Worm (Caenorhabditis elegans) whole organism, L4 larva: ENCODE results near the gene Y52D5A.2.
A peak's percentile ranks its signal among the peaks of the same experiment; 100 is the strongest.
"Not testable (repeated sequence)": the region's sequence is repeated elsewhere in the genome, so short reads cannot be mapped to it uniquely, and the experiment has no call there.

Experiments used
- D1046.2 ChIP-seq: fragments of 200-800 bp; sonication (Bioruptor generic); IDR thresholded peaks from 2 replicates; pipeline ENCODE4 v1.3.6; 2022; ENCODE audit warnings: missing genetic modification characterization, missing compliant biosample characterization
- F37D6.2 ChIP-seq: sonication (generic microtip); optimal IDR thresholded peaks from 2 replicates; lab custom pipeline; 2016; ENCODE audit warnings: mild to moderate bottlenecking, missing genetic modification characterization, missing compliant biosample characterization
- T26A8.4 ChIP-seq: fragments of 200-800 bp; sonication (Bioruptor generic); IDR thresholded peaks from 2 replicates; pipeline ENCODE4 v1.3.6; 2022; ENCODE audit warnings: missing genetic modification characterization, missing compliant biosample characterization
- Y105C5A.15 ChIP-seq: fragments of 200-800 bp; sonication (Bioruptor generic); IDR thresholded peaks from 2 replicates; pipeline ENCODE4 v1.3.6; 2022; ENCODE audit warnings: missing genetic modification characterization, missing compliant biosample characterization
- Y48G9A.11 ChIP-seq: fragments of 200-800 bp; sonication (Bioruptor generic); IDR thresholded peaks from 2 replicates; pipeline ENCODE4 v1.3.6; 2022; ENCODE audit warnings: missing genetic modification reagents, missing genetic modification characterization, missing compliant biosample characterization
- ZK546.5 ChIP-seq, 2 experiments: sonication (generic microtip); optimal IDR thresholded peaks; 2 replicates each; lab custom pipeline; 2017; ENCODE audit warnings: missing biosample characterization in 2 of 2, missing genetic modification characterization in 2 of 2
- aha-1 ChIP-seq: fragments of 150-350 bp; peaks from one replicate; lab custom pipeline; 2014; ENCODE audit warnings: missing biosample characterization, missing genetic modification characterization
- ceh-32 ChIP-seq: sonication (generic microtip); optimal IDR thresholded peaks from 2 replicates; lab custom pipeline; 2016; ENCODE audit warnings: mild to moderate bottlenecking, missing genetic modification characterization, missing compliant biosample characterization; ENCODE audit not compliant: poor library complexity
- ceh-62 ChIP-seq: sonication (generic microtip); optimal IDR thresholded peaks from 2 replicates; lab custom pipeline; 2017; ENCODE audit warnings: missing biosample characterization, missing genetic modification characterization
- cey-2 ChIP-seq: sonication (generic microtip); optimal IDR thresholded peaks from 3 replicates; lab custom pipeline; 2017; ENCODE audit warnings: missing genetic modification characterization, mild to moderate bottlenecking, missing compliant biosample characterization, antibody characterized with exemption, borderline replicate concordance; ENCODE audit not compliant: insufficient read depth
- ctbp-1 ChIP-seq: fragments of 200-800 bp; sonication (Bioruptor generic); IDR thresholded peaks from 2 replicates; pipeline ENCODE4 v1.3.6; 2022; ENCODE audit warnings: missing genetic modification reagents, missing genetic modification characterization, missing compliant biosample characterization
- duxl-1 ChIP-seq: sonication (generic microtip); optimal IDR thresholded peaks from 2 replicates; lab custom pipeline; 2016; ENCODE audit warnings: mild to moderate bottlenecking, missing genetic modification characterization, moderate library complexity, missing compliant biosample characterization; ENCODE audit not compliant: poor library complexity
- dve-1 ChIP-seq: sonication (generic microtip); optimal IDR thresholded peaks from 2 replicates; lab custom pipeline; 2017; ENCODE audit warnings: antibody characterized with exemption, mild to moderate bottlenecking, missing genetic modification characterization, missing compliant biosample characterization; ENCODE audit not compliant: insufficient read depth
- fkh-10 ChIP-seq: fragments of 150-350 bp; optimal IDR thresholded peaks from 2 replicates; lab custom pipeline; 2014; ENCODE audit warnings: missing biosample characterization, missing genetic modification reagents, missing genetic modification characterization
- gei-8 ChIP-seq: fragments of 200-800 bp; sonication (Bioruptor generic); optimal IDR thresholded peaks from 2 replicates; lab custom pipeline; 2018; ENCODE audit warnings: mild to moderate bottlenecking, missing genetic modification characterization, missing compliant biosample characterization
- lim-7 ChIP-seq: fragments of 200-800 bp; sonication (Bioruptor generic); IDR thresholded peaks from 2 replicates; pipeline ENCODE4 v1.3.6; 2022; ENCODE audit warnings: missing genetic modification characterization, missing compliant biosample characterization
- lin-29 ChIP-seq: fragments of 200-800 bp; sonication (Bioruptor generic); IDR thresholded peaks from 2 replicates; pipeline ENCODE4 v1.3.6; 2022; ENCODE audit warnings: missing genetic modification reagents, missing genetic modification characterization, missing compliant biosample characterization
- lin-39 ChIP-seq: fragments of 150-350 bp; optimal IDR thresholded peaks from 2 replicates; lab custom pipeline; 2014; ENCODE audit warnings: missing biosample characterization, missing genetic modification reagents, missing genetic modification characterization
- madf-5 ChIP-seq, 2 experiments: fragments of 200-800 bp; sonication (Bioruptor generic); IDR thresholded peaks; 2 replicates each; pipeline ENCODE4 v1.3.6; 2022; ENCODE audit warnings: missing compliant biosample characterization in 2 of 2, missing genetic modification characterization in 2 of 2
- madf-9 ChIP-seq: fragments of 200-800 bp; sonication (Bioruptor generic); conservative IDR thresholded peaks from 2 replicates; pipeline ENCODE4 v1.3.6; 2022; ENCODE audit warnings: missing genetic modification reagents, missing genetic modification characterization, missing compliant biosample characterization
- mes-2 ChIP-seq: sonication (generic microtip); optimal IDR thresholded peaks from 2 replicates; lab custom pipeline; 2016; ENCODE audit warnings: missing genotype, mild to moderate bottlenecking, missing genetic modification characterization, missing compliant biosample characterization; ENCODE audit not compliant: poor library complexity, severe bottlenecking
- nhr-102 ChIP-seq: sonication (generic microtip); optimal IDR thresholded peaks from 2 replicates; lab custom pipeline; 2016; ENCODE audit warnings: mild to moderate bottlenecking, missing genetic modification characterization, moderate library complexity, missing compliant biosample characterization
- nhr-111 ChIP-seq: fragments of 200-800 bp; sonication (Bioruptor generic); optimal IDR thresholded peaks from 2 replicates; lab custom pipeline; 2018; ENCODE audit warnings: mild to moderate bottlenecking, missing genetic modification characterization, missing compliant biosample characterization
- nhr-41 ChIP-seq: fragments of 200-800 bp; sonication (Bioruptor generic); IDR thresholded peaks from 2 replicates; pipeline ENCODE4 v1.3.6; 2022; ENCODE audit warnings: missing genetic modification reagents, missing genetic modification characterization, missing compliant biosample characterization
- nhr-42 ChIP-seq: fragments of 200-800 bp; sonication (Bioruptor generic); IDR thresholded peaks from 2 replicates; pipeline ENCODE4 v1.3.6; 2022; ENCODE audit warnings: missing genetic modification characterization, missing compliant biosample characterization
- nhr-48 ChIP-seq: sonication (generic microtip); optimal IDR thresholded peaks from 2 replicates; lab custom pipeline; 2016; ENCODE audit warnings: mild to moderate bottlenecking, missing genetic modification characterization, missing compliant biosample characterization
- nhr-76 ChIP-seq: fragments of 150-350 bp; optimal IDR thresholded peaks from 2 replicates; lab custom pipeline; 2014; ENCODE audit warnings: missing biosample characterization, missing genetic modification characterization
- nhr-77 ChIP-seq: fragments of 150-350 bp; optimal IDR thresholded peaks from 2 replicates; lab custom pipeline; 2014; ENCODE audit warnings: missing biosample characterization, missing genetic modification characterization
- pha-4 ChIP-seq, 2 experiments: fragments of 150-350 bp in 1 of 2; fragments of 200-800 bp in 1 of 2; sonication (Bioruptor generic) in 1 of 2; IDR thresholded peaks in 1 of 2; optimal IDR thresholded peaks in 1 of 2; 2 replicates each; pipeline versions ENCODE4 v1.3.6 to Lab custom; 2014 to 2022; ENCODE audit warnings: missing genetic modification characterization in 2 of 2, missing genetic modification reagents in 2 of 2, missing biosample characterization in 1 of 2, missing compliant biosample characterization in 1 of 2
- php-3 ChIP-seq: fragments of 200-800 bp; sonication (Bioruptor generic); IDR thresholded peaks from 2 replicates; pipeline ENCODE4 v1.3.6; 2022; ENCODE audit warnings: missing genetic modification reagents, missing genetic modification characterization, missing compliant biosample characterization
- pqm-1 ChIP-seq: sonication (generic microtip); optimal IDR thresholded peaks from 2 replicates; lab custom pipeline; 2017; ENCODE audit warnings: missing biosample characterization, missing genetic modification characterization
- spr-3 ChIP-seq: fragments of 200-800 bp; sonication (Bioruptor generic); optimal IDR thresholded peaks from 2 replicates; lab custom pipeline; 2018; ENCODE audit warnings: mild to moderate bottlenecking, missing genetic modification characterization, missing compliant biosample characterization
- tag-97 ChIP-seq: fragments of 200-800 bp; sonication (Bioruptor generic); IDR thresholded peaks from 2 replicates; pipeline ENCODE4 v1.3.6; 2022; ENCODE audit warnings: missing genetic modification characterization, missing compliant biosample characterization
- zfp-3 ChIP-seq: fragments of 200-800 bp; sonication (Bioruptor generic); conservative IDR thresholded peaks from 2 replicates; pipeline ENCODE4 v1.3.6; 2022; ENCODE audit warnings: missing genetic modification reagents, missing genetic modification characterization, missing compliant biosample characterization
- zip-11 ChIP-seq: fragments of 200-800 bp; sonication (Bioruptor generic); IDR thresholded peaks from 2 replicates; pipeline ENCODE4 v1.3.6; 2022; ENCODE audit warnings: missing genetic modification characterization, missing compliant biosample characterization
- zip-2 ChIP-seq: fragments of 150-350 bp; optimal IDR thresholded peaks from 2 replicates; lab custom pipeline; 2014; ENCODE audit warnings: missing biosample characterization, missing genetic modification characterization
- ztf-7 ChIP-seq: fragments of 150-350 bp; optimal IDR thresholded peaks from 2 replicates; lab custom pipeline; 2014; ENCODE audit warnings: missing biosample characterization, missing genetic modification characterization

Y52D5A.2 gene

DNA sequence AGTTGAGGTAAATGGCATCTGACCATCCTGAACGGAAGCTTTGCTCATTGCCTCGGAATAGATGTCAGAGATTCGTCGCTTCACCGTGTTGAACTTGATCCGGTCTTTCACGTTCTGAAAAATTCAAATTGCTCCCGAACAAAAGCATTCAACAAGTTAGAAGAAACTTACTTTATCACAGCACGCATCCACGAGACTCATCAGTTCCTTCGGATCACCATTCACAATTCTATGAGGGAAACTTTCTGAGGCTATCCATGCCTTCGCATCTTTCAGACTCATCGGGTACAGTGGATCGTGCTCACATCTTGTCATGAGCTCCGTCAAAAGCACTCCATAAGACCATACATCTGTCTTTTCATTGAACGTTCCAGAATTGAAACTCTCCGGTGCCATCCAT is 1.5 kb downstream of the Y52D5A.2 start:
- TF ChIP-seq F37D6.2: no peak
- TF ChIP-seq aha-1 (tag; lab: Kevin White, UChicago): peak; percentile 92

DNA sequence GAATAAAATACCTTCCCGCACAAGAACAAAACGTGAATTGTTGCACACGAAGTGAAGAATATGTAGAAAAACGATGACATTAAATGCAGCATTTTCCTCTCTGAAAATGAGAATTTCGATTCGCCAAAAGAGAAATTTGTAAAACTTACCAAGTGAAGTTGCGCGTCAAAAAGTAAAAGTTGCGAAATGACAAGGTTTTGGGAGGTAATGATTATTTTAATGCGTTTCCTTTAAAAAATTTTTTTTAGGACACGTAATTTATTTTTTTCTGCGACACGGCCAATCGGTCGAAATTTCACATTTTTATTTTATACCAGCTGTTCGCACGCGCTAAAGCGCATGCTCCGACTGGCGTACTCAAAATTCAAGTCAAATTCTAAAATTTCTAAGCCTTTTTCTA is 8.3 kb downstream of the Y52D5A.2 start, which contains the start of gene Y4C6A.3:
Gene Y4C6A.3, minus strand, starts transcription at position 101 of the 400 bp plus-strand sequence.
- not testable (repeated sequence) for TF ChIP-seq nhr-102 (tag; lab: Kevin White, UChicago); D1046.2; zip-11 (GFP tag; lab: Robert Waterston, UW)

DNA sequence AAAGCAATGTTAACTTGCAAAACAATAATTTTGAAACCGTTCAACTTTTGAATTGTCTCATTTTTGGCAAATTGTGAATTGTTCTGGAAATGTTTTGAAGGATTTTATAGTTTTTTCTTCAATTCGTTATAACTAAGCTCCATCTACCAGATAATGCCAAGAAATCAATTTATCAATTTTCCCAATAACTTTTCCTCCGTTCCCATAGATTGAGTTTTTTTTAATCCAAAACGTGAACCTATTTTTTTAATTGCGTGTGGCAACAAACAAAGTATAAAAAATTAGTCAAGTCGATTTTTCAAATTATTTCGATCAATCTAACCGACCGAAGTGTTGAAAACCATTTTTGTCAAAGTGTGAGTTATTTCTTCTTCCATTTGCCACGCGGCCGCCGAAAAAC is 11.6 kb downstream of the Y52D5A.2 start, which contains the start of gene Y4C6A.4:
Gene Y4C6A.4, plus strand, starts transcription at position 301 of the 400 bp plus-strand sequence.
- TF ChIP-seq lim-7 (no peak), T26A8.4 (no peak)
- TF ChIP-seq, all 104 proteins: peak for 0

DNA sequence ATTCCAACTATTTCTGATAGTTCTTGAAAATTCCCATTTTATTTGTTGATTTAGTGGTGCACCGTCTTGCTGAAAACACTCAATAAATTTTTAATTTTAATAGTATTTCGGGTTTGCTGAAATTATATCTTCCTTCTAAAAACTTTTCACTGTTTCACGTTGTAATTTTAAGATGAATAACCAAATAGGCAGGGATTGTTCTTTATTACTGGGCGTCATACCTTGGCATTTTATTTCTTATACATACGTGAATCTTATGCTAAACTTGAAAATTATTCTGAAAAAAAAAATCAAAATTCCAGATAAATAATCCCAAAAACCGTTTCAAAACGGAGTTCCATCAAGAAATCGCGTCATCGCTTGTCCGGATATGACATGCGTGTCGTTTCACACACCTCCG is 25.6 kb downstream of the Y52D5A.2 start, which contains the start of gene mgl-3:
Gene mgl-3, plus strand, starts transcription at position 301 of the 400 bp plus-strand sequence.
- TF ChIP-seq nhr-77 (tag; lab: Kevin White, UChicago): no peak
- no peak for TF ChIP-seq spr-3 (GFP tag; lab: Kevin White, UChicago)
- no peak for TF ChIP-seq ztf-7
- TF ChIP-seq php-3 (GFP tag; lab: Robert Waterston, UW): no peak
- no peak for TF ChIP-seq mes-2 (tag; lab: Kevin White, UChicago)
- no peak for TF ChIP-seq gei-8 (GFP tag; lab: Kevin White, UChicago)
- no peak for TF ChIP-seq zip-2 (tag; lab: Kevin White, UChicago)
- no peak for TF ChIP-seq nhr-76 (tag; lab: Kevin White, UChicago)
- no peak for TF ChIP-seq zfp-3 (GFP tag; lab: Robert Waterston, UW)
- TF ChIP-seq nhr-48 (tag; lab: Kevin White, UChicago): no peak
- no peak for TF ChIP-seq pha-4 (GFP tag; IDR thresholded peaks at IDR 0.05; lab: Robert Waterston, UW)
- TF ChIP-seq pha-4 (tag; optimal IDR thresholded peaks at IDR 0.05; lab: Kevin White, UChicago): no peak
- TF ChIP-seq madf-9 (GFP tag; lab: Robert Waterston, UW): no peak
- TF ChIP-seq ceh-32 (tag; lab: Kevin White, UChicago): no peak
- TF ChIP-seq pqm-1 (tag; lab: Kevin White, UChicago): no peak
- TF ChIP-seq tag-97: no peak
- TF ChIP-seq fkh-10 (GFP tag; lab: Kevin White, UChicago): no peak
- no peak for TF ChIP-seq Y48G9A.11 (GFP tag; lab: Robert Waterston, UW)

DNA sequence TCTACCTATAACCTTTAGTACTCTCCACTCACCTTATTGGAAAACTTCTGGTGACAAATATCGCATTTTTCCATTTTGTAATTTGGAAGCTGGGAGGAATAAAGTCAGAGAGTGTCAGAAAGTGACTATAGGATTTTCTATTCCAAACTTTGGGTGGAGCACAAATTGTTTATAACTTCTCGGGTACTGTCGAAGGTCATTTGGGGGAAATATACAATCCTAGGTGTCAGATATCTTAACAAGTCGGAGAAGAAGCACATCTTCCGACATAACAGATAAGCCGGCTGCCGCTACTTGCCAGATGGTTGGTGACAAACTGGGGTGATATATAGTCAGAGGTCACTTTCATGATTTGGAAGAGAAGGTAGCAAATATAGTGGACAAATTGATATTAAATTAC is 45.2 kb downstream of the Y52D5A.2 start, which contains the start of gene ehn-3:
Gene ehn-3, minus strand, starts transcription at position 101 of the 400 bp plus-strand sequence.
- no peak for TF ChIP-seq dve-1
- no peak for TF ChIP-seq duxl-1
- no peak for TF ChIP-seq nhr-41 (GFP tag; lab: Robert Waterston, UW)
- TF ChIP-seq madf-5 (GFP tag; IDR thresholded peaks at IDR 0.05; lab: Robert Waterston, UW): no peak
- no peak for TF ChIP-seq cey-2 (tag; lab: Kevin White, UChicago)
- TF ChIP-seq ctbp-1 (GFP tag; lab: Robert Waterston, UW): no peak
- no peak for TF ChIP-seq lin-29
- TF ChIP-seq madf-9 (GFP tag; lab: Robert Waterston, UW): no peak
- TF ChIP-seq lin-39: no peak
- no peak for TF ChIP-seq nhr-42 (GFP tag; lab: Robert Waterston, UW)
- no peak for TF ChIP-seq nhr-76 (tag; lab: Kevin White, UChicago)
- no peak for TF ChIP-seq aha-1 (tag; lab: Kevin White, UChicago)
- TF ChIP-seq ceh-62 (tag; lab: Kevin White, UChicago): no peak
- no peak for TF ChIP-seq nhr-111 (GFP tag; lab: Kevin White, UChicago)
- TF ChIP-seq Y105C5A.15 (GFP tag; lab: Robert Waterston, UW): no peak
- TF ChIP-seq ZK546.5 (tag; optimal IDR thresholded peaks at IDR 0.05; lab: Kevin White, UChicago): no peak
- TF ChIP-seq fkh-10 (GFP tag; lab: Kevin White, UChicago): no peak
